Fruit fly (Drosophila melanogaster) whole organism, embryonic: Measurements from ENCODE around the gene CG14100.
A peak's percentile ranks its signal among the peaks of the same experiment; 100 is the strongest.

Experiments used
- CG10267 ChIP-seq: fragments of 200-800 bp; sonication (Bioruptor generic); optimal IDR thresholded peaks from 2 replicates; lab custom pipeline; 2018; ENCODE audit warnings: missing biosample characterization, mild to moderate bottlenecking, missing genetic modification characterization, moderate library complexity
- CG10321 ChIP-seq: fragments of 200-800 bp; sonication (Bioruptor generic); IDR thresholded peaks from 2 replicates; pipeline ENCODE4 v1.3.6; 2022; ENCODE audit warnings: missing biosample characterization, missing genetic modification characterization
- CG10366 ChIP-seq: fragments of 200-800 bp; sonication (Bioruptor generic); IDR thresholded peaks from 2 replicates; pipeline ENCODE4 v1.3.6; 2022; ENCODE audit warnings: missing biosample characterization, missing genetic modification characterization
- CG12071 ChIP-seq: fragments of 200-800 bp; sonication (Bioruptor generic); optimal IDR thresholded peaks from 3 replicates; lab custom pipeline; 2018; ENCODE audit warnings: missing biosample characterization, mild to moderate bottlenecking, missing genetic modification characterization
- CG12155 ChIP-seq: fragments of 200-800 bp; sonication (Bioruptor generic); optimal IDR thresholded peaks from 3 replicates; lab custom pipeline; 2016; ENCODE audit warnings: missing biosample characterization, missing genetic modification characterization
- CG1529 ChIP-seq: fragments of 200-800 bp; sonication (Bioruptor generic); optimal IDR thresholded peaks from 3 replicates; lab custom pipeline; 2018; ENCODE audit warnings: missing biosample characterization, missing genetic modification characterization
- CG15479 ChIP-seq: fragments of 200-800 bp; sonication (Bioruptor generic); optimal IDR thresholded peaks from 3 replicates; lab custom pipeline; 2019; ENCODE audit warnings: missing biosample characterization, mild to moderate bottlenecking, missing genetic modification characterization, moderate library complexity
- CG17568 ChIP-seq: fragments of 200-800 bp; sonication (Bioruptor generic); optimal IDR thresholded peaks from 2 replicates; lab custom pipeline; 2018; ENCODE audit warnings: missing biosample characterization, mild to moderate bottlenecking, missing genetic modification characterization, moderate library complexity
- CG17829 ChIP-seq: fragments of 200-800 bp; optimal IDR thresholded peaks from 2 replicates; lab custom pipeline; 2019; ENCODE audit warnings: missing biosample characterization, mild to moderate bottlenecking, missing genetic modification characterization, moderate library complexity
- CG18764 ChIP-seq: fragments of 200-800 bp; sonication (Bioruptor generic); optimal IDR thresholded peaks from 3 replicates; lab custom pipeline; 2016; ENCODE audit warnings: missing biosample characterization, missing genetic modification characterization
- CG2116 ChIP-seq: fragments of 200-800 bp; sonication (Bioruptor generic); optimal IDR thresholded peaks from 3 replicates; lab custom pipeline; 2018; ENCODE audit warnings: missing biosample characterization, mild to moderate bottlenecking, missing genetic modification characterization
- CG3281 ChIP-seq: fragments of 200-800 bp; sonication (Bioruptor generic); optimal IDR thresholded peaks from 3 replicates; lab custom pipeline; 2017; ENCODE audit warnings: missing biosample characterization, mild to moderate bottlenecking, missing genetic modification characterization
- CG4328 ChIP-seq: fragments of 200-800 bp; sonication (Bioruptor generic); optimal IDR thresholded peaks from 3 replicates; lab custom pipeline; 2017; ENCODE audit warnings: missing biosample characterization, missing genetic modification reagents, missing genetic modification characterization
- CG8478 ChIP-seq: fragments of >200 bp; optimal IDR thresholded peaks from 2 replicates; lab custom pipeline; 2018
- CG9932 ChIP-seq: fragments of 200-800 bp; sonication (Bioruptor generic); IDR thresholded peaks from 2 replicates; pipeline ENCODE4 v1.3.6; 2022; ENCODE audit warnings: missing biosample characterization, missing genetic modification characterization
- Camta ChIP-seq: fragments of 200-800 bp; sonication (Bioruptor generic); optimal IDR thresholded peaks from 2 replicates; lab custom pipeline; 2016; ENCODE audit warnings: missing biosample characterization, missing genetic modification characterization
- Deaf1 ChIP-seq: fragments of 200-800 bp; optimal IDR thresholded peaks from 3 replicates; lab custom pipeline; 2019; ENCODE audit warnings: missing biosample characterization, mild to moderate bottlenecking, missing genetic modification characterization, moderate library complexity
- Dfd ChIP-seq, 2 experiments: fragments of >200 bp; optimal IDR thresholded peaks; 2 replicates each; lab custom pipeline; 2017; ENCODE audit warnings: missing biosample characterization in 2 of 2, missing genetic modification characterization in 2 of 2
- Dp ChIP-seq: fragments of 200-800 bp; sonication (Bioruptor generic); optimal IDR thresholded peaks from 2 replicates; lab custom pipeline; 2018; ENCODE audit warnings: missing biosample characterization, mild to moderate bottlenecking, missing genetic modification characterization, moderate library complexity
- Ets97D ChIP-seq: fragments of 200-800 bp; sonication (Bioruptor generic); optimal IDR thresholded peaks from 3 replicates; lab custom pipeline; 2016; ENCODE audit warnings: missing biosample characterization, missing genetic modification characterization
- H15 ChIP-seq: fragments of 200-800 bp; sonication (Bioruptor generic); IDR thresholded peaks from 3 replicates; pipeline ENCODE4 v1.3.6; 2022; ENCODE audit warnings: missing biosample characterization, missing genetic modification characterization
- Kr ChIP-seq: fragments of 200-800 bp; sonication (Bioruptor generic); optimal IDR thresholded peaks from 2 replicates; lab custom pipeline; 2017; ENCODE audit warnings: missing biosample characterization, mild to moderate bottlenecking, missing genetic modification characterization
- MESR4 ChIP-seq: fragments of 200-800 bp; sonication (Bioruptor generic); optimal IDR thresholded peaks from 2 replicates; lab custom pipeline; 2018; ENCODE audit warnings: missing biosample characterization, mild to moderate bottlenecking, missing genetic modification characterization, moderate library complexity
- NK7.1 ChIP-seq: fragments of 200-800 bp; sonication (Bioruptor generic); optimal IDR thresholded peaks from 3 replicates; lab custom pipeline; 2016; ENCODE audit warnings: missing biosample characterization, missing genetic modification characterization
- Nf-YB ChIP-seq: fragments of 200-800 bp; sonication (Bioruptor generic); optimal IDR thresholded peaks from 3 replicates; lab custom pipeline; 2019; ENCODE audit warnings: missing biosample characterization, mild to moderate bottlenecking, missing genetic modification characterization, moderate library complexity
- Scr ChIP-seq: fragments of 200-800 bp; sonication (Bioruptor generic); IDR thresholded peaks from 2 replicates; pipeline ENCODE4 v1.3.6; 2022; ENCODE audit warnings: missing biosample characterization, missing genetic modification characterization; ENCODE audit not compliant: partially characterized antibody
- al ChIP-seq: fragments of 200-800 bp; sonication (Bioruptor generic); IDR thresholded peaks from 2 replicates; pipeline ENCODE4 v1.3.6; 2022; ENCODE audit warnings: missing biosample characterization, missing genetic modification characterization
- bbx ChIP-seq: fragments of 200-800 bp; sonication (Bioruptor generic); IDR thresholded peaks from 2 replicates; pipeline ENCODE4 v1.3.6; 2022; ENCODE audit warnings: missing biosample characterization, missing genetic modification characterization; ENCODE audit not compliant: partially characterized antibody
- bigmax ChIP-seq: fragments of 200-800 bp; sonication (Bioruptor generic); optimal IDR thresholded peaks from 2 replicates; lab custom pipeline; 2018; ENCODE audit warnings: missing biosample characterization, mild to moderate bottlenecking, missing genetic modification characterization
- bsh ChIP-seq, 2 experiments: fragments of 200-800 bp; sonication (Bioruptor generic); optimal IDR thresholded peaks; 2 replicates each; lab custom pipeline; 2017 to 2018; ENCODE audit warnings: mild to moderate bottlenecking in 2 of 2, missing biosample characterization in 2 of 2, missing genetic modification characterization in 2 of 2, moderate library complexity in 1 of 2
- chn ChIP-seq: fragments of 200-800 bp; sonication (Bioruptor generic); optimal IDR thresholded peaks from 2 replicates; lab custom pipeline; 2016; ENCODE audit warnings: missing biosample characterization, missing genetic modification characterization
- dysf ChIP-seq: fragments of 200-800 bp; sonication (Bioruptor generic); IDR thresholded peaks from 3 replicates; pipeline ENCODE4 v1.3.6; 2022; ENCODE audit warnings: missing biosample characterization, missing genetic modification characterization
- esg ChIP-seq: fragments of 200-800 bp; sonication (Bioruptor generic); conservative IDR thresholded peaks from 2 replicates; pipeline ENCODE4 v1.3.6; 2022; ENCODE audit warnings: missing biosample characterization, missing genetic modification characterization
- fru ChIP-seq: fragments of >200 bp; optimal IDR thresholded peaks from 2 replicates; lab custom pipeline; 2017
- kay ChIP-seq: fragments of 200-800 bp; sonication (Bioruptor generic); optimal IDR thresholded peaks from 2 replicates; lab custom pipeline; 2016; ENCODE audit warnings: missing biosample characterization, missing genetic modification characterization
- knrl ChIP-seq: fragments of 200-800 bp; sonication (Bioruptor generic); IDR thresholded peaks from 3 replicates; pipeline ENCODE4 v1.3.6; 2022; ENCODE audit warnings: missing biosample characterization, missing genetic modification characterization; ENCODE audit not compliant: partially characterized antibody
- lmd ChIP-seq: fragments of 200-800 bp; sonication (Bioruptor generic); IDR thresholded peaks from 2 replicates; pipeline ENCODE4 v1.3.6; 2022; ENCODE audit warnings: missing biosample characterization, missing genetic modification characterization
- mld ChIP-seq: fragments of 200-800 bp; sonication (Bioruptor generic); IDR thresholded peaks from 3 replicates; pipeline ENCODE4 v1.3.6; 2022; ENCODE audit warnings: missing biosample characterization, missing genetic modification characterization; ENCODE audit not compliant: partially characterized antibody
- nom ChIP-seq: fragments of 200-800 bp; sonication (Bioruptor generic); optimal IDR thresholded peaks from 2 replicates; lab custom pipeline; 2017; ENCODE audit warnings: missing biosample characterization, missing genetic modification characterization, mild to moderate bottlenecking, moderate library complexity, missing genetic modification reagents
- onecut ChIP-seq: fragments of 200-800 bp; sonication (Bioruptor generic); IDR thresholded peaks from 2 replicates; pipeline ENCODE4 v1.3.6; 2022; ENCODE audit warnings: missing biosample characterization, missing genetic modification characterization
- rib ChIP-seq: fragments of 200-800 bp; sonication (Bioruptor generic); IDR thresholded peaks from 2 replicates; pipeline ENCODE4 v1.3.6; 2022; ENCODE audit warnings: missing biosample characterization, missing genetic modification characterization
- sens-2 ChIP-seq: fragments of 200-800 bp; sonication (Bioruptor generic); IDR thresholded peaks from 2 replicates; pipeline ENCODE4 v1.3.6; 2022; ENCODE audit warnings: missing biosample characterization, missing genetic modification characterization
- sna ChIP-seq: fragments of 200-800 bp; sonication (Bioruptor generic); IDR thresholded peaks from 2 replicates; pipeline ENCODE4 v1.3.6; 2022; ENCODE audit warnings: missing biosample characterization, missing genetic modification characterization; ENCODE audit not compliant: partially characterized antibody
- tio ChIP-seq: fragments of 200-800 bp; sonication (Bioruptor generic); optimal IDR thresholded peaks from 2 replicates; lab custom pipeline; 2017; ENCODE audit warnings: missing biosample characterization, missing genetic modification characterization, inconsistent platforms
- toy ChIP-seq: fragments of 200-800 bp; sonication (Bioruptor generic); IDR thresholded peaks from 2 replicates; pipeline ENCODE4 v1.3.6; 2022; ENCODE audit warnings: missing biosample characterization, missing genetic modification characterization
- unpg ChIP-seq: fragments of 200-800 bp; sonication (Bioruptor generic); optimal IDR thresholded peaks from 3 replicates; lab custom pipeline; 2018; ENCODE audit warnings: missing biosample characterization, mild to moderate bottlenecking, missing genetic modification characterization, moderate library complexity
- usp ChIP-seq: fragments of >200 bp; optimal IDR thresholded peaks from 2 replicates; lab custom pipeline; 2017; ENCODE audit warnings: missing biosample characterization, missing genetic modification characterization
- vvl ChIP-seq: fragments of 200-800 bp; sonication (Bioruptor generic); IDR thresholded peaks from 2 replicates; pipeline ENCODE4 v1.3.6; 2022; ENCODE audit warnings: missing biosample characterization, missing genetic modification characterization
- zf30C ChIP-seq: fragments of 200-800 bp; sonication (Bioruptor generic); optimal IDR thresholded peaks from 3 replicates; lab custom pipeline; 2018; ENCODE audit warnings: missing biosample characterization, mild to moderate bottlenecking, missing genetic modification characterization

The CG14100 gene

DNA sequence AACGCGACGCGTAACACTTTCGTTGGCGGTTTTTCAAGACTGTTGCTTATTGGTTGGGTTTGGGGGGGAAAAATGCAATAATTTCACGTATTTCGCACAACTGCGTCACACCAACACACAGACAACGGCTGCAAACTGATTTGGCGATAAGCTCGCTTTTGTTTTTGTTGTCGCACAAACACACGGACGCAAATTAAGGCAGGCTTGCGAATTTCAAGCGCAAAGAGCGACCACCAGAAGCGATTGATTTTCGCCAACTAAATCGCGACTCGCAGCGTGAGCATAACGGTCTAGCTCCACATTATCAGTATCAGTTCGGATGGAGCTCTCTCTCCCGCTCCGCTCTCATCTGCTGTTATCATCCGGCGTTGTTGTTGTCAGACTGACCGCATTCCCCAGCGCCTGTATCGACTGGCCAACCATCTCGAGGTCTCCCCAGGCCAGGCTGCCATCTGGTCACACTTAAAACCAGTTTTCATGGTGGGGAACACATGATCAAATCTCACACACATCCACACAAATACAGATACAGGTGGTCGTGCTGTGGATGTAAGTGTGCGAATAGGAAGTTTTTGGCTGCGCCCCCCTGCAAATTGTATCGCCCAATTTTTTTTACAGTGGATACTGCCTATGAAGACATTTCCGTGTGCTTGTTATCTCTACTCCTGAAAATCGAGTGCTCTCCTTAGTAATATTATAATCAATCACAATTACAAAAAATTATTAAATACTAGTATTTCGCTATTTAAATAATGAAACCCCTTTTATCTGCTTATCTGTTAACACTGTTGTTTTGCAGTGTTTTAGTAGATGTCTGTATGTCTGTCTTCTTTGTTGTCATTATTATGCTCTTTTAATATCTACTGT is 42.7 kb upstream of the CG14100 start (continued):
- no peak for TF ChIP-seq CG10267
- TF ChIP-seq Scr (GFP tag; lab: Robert Waterston, UW), result no peak
- peak; percentile 26; the same call in 1 of the 2 replicates for TF ChIP-seq toy (GFP tag; lab: Robert Waterston, UW)
- TF ChIP-seq lmd (GFP tag; lab: Robert Waterston, UW), result peak; percentile 74
- TF ChIP-seq CG3281 (GFP tag; lab: Kevin White, UChicago), result peak; percentile 77
- peak; percentile 53 for TF ChIP-seq CG17829
- no peak for TF ChIP-seq usp (GFP tag; lab: Kevin White, UChicago)
- TF ChIP-seq tio (GFP tag; lab: Kevin White, UChicago), result peak; percentile 49
- TF ChIP-seq CG12071, result no peak
- TF ChIP-seq chn (GFP tag; lab: Kevin White, UChicago), result peak; percentile 19
- TF ChIP-seq al (GFP tag; lab: Robert Waterston, UW), result peak; percentile 78
- no peak for TF ChIP-seq CG2116 (GFP tag; lab: Kevin White, UChicago)
- TF ChIP-seq Nf-YB, result no peak
- peak; percentile 59 for TF ChIP-seq CG10366 (GFP tag; lab: Robert Waterston, UW)
- TF ChIP-seq CG10321, result no peak
- TF ChIP-seq Dp (GFP tag; lab: Kevin White, UChicago), result no peak
- no peak for TF ChIP-seq mld (GFP tag; lab: Robert Waterston, UW)
- TF ChIP-seq bbx, result peak; percentile 52; the same call in 1 of the 2 replicates
- peak; percentile 21 for TF ChIP-seq unpg (GFP tag; lab: Kevin White, UChicago)
- no peak for TF ChIP-seq CG1529 (GFP tag; lab: Kevin White, UChicago)
- no peak for TF ChIP-seq CG18764 (GFP tag; lab: Kevin White, UChicago)
- no peak for TF ChIP-seq H15 (GFP tag; lab: Robert Waterston, UW)
- TF ChIP-seq CG8478 (lab: Kevin White, UChicago), result no peak
- no peak for TF ChIP-seq Ets97D (GFP tag; lab: Kevin White, UChicago)
- no peak for TF ChIP-seq Camta
- TF ChIP-seq CG17568 (GFP tag; lab: Kevin White, UChicago), result no peak
- peak; percentile 49 for TF ChIP-seq nom (GFP tag; lab: Kevin White, UChicago)
- peak; percentile 14 for TF ChIP-seq Deaf1
- peak; percentile 73 for TF ChIP-seq vvl (GFP tag; lab: Robert Waterston, UW)
- TF ChIP-seq kay (GFP tag; lab: Kevin White, UChicago), result no peak
- TF ChIP-seq zf30C (GFP tag; lab: Kevin White, UChicago), result peak; percentile 40
- TF ChIP-seq rib (GFP tag; lab: Robert Waterston, UW), result peak; percentile 74
- TF ChIP-seq CG4328 (GFP tag; lab: Kevin White, UChicago), result no peak
- TF ChIP-seq Dfd (GFP tag; optimal IDR thresholded peaks at IDR 0.05; lab: Kevin White, UChicago), result no peak
- TF ChIP-seq CG9932 (GFP tag; lab: Robert Waterston, UW), result peak; percentile 88
- no peak for TF ChIP-seq sens-2 (GFP tag; lab: Robert Waterston, UW)
- peak; percentile 75; the same call in 2 of the 3 replicates for TF ChIP-seq dysf (GFP tag; lab: Robert Waterston, UW)
- peak in 1 of 2 experiments; percentile 16 for TF ChIP-seq bsh (GFP tag; optimal IDR thresholded peaks at IDR 0.05; lab: Kevin White, UChicago)
- TF ChIP-seq CG12155, result peak; percentile 71
- TF ChIP-seq onecut, result no peak; the same call in 1 of the 2 replicates
- TF ChIP-seq fru (lab: Kevin White, UChicago), result no peak
- TF ChIP-seq bigmax (GFP tag; lab: Kevin White, UChicago), result no peak
- no peak for TF ChIP-seq CG15479
- no peak for TF ChIP-seq knrl
- peak; percentile 52 for TF ChIP-seq esg (GFP tag; lab: Robert Waterston, UW)
- TF ChIP-seq NK7.1 (GFP tag; lab: Kevin White, UChicago), result no peak
- TF ChIP-seq MESR4 (GFP tag; lab: Kevin White, UChicago), result no peak
- no peak for TF ChIP-seq Kr (GFP tag; lab: Kevin White, UChicago)
- TF ChIP-seq sna (GFP tag; lab: Robert Waterston, UW), result no peak; the same call in 1 of the 2 replicates
